Worm (Caenorhabditis elegans) whole organism, L1 larva: ENCODE data around the gene C09G5.7.

Experiments
- C34B4.2 ChIP-seq: sonication (generic microtip); optimal IDR thresholded peaks from 2 replicates; lab custom pipeline; 2017; ENCODE audit warnings: mild to moderate bottlenecking, missing genetic modification characterization, missing compliant biosample characterization
- F16B12.6 ChIP-seq: fragments of 150-350 bp; optimal IDR thresholded peaks from 2 replicates; lab custom pipeline; 2014; ENCODE audit warnings: missing biosample characterization, missing genetic modification characterization
- aly-2 ChIP-seq: fragments of 150-350 bp; optimal IDR thresholded peaks from 2 replicates; lab custom pipeline; 2014; ENCODE audit warnings: missing biosample characterization, missing genetic modification characterization
- blmp-1 ChIP-seq: fragments of 150-350 bp; optimal IDR thresholded peaks from 2 replicates; lab custom pipeline; 2014; ENCODE audit warnings: missing biosample characterization, missing genetic modification characterization
- ceh-8 ChIP-seq: fragments of 200-800 bp; sonication (Bioruptor generic); optimal IDR thresholded peaks from 2 replicates; lab custom pipeline; 2018; ENCODE audit warnings: mild to moderate bottlenecking, missing genetic modification characterization, moderate library complexity, missing compliant biosample characterization
- ceh-88 ChIP-seq: fragments of 200-800 bp; sonication (Bioruptor generic); IDR thresholded peaks from 2 replicates; pipeline ENCODE4 v1.3.6; 2022; ENCODE audit warnings: missing genetic modification characterization, missing compliant biosample characterization
- ces-1 ChIP-seq: fragments of 150-350 bp; optimal IDR thresholded peaks from 2 replicates; lab custom pipeline; 2014; ENCODE audit warnings: missing biosample characterization, missing genetic modification reagents, missing genetic modification characterization
- dpl-1 ChIP-seq, 3 experiments: fragments of 150-350 bp in 2 of 3; sonication (generic microtip) in 1 of 3; optimal IDR thresholded peaks; 2 replicates each; lab custom pipeline; 2014 to 2017; ENCODE audit warnings: missing biosample characterization in 3 of 3, missing genetic modification characterization in 3 of 3, missing genetic modification reagents in 3 of 3
- dsc-1 ChIP-seq: sonication (generic microtip); optimal IDR thresholded peaks from 2 replicates; lab custom pipeline; 2016; ENCODE audit warnings: mild to moderate bottlenecking, missing genetic modification characterization, missing compliant biosample characterization
- efl-1 ChIP-seq, 4 experiments: fragments of 150-350 bp; optimal IDR thresholded peaks in 3 of 4; peaks in 1 of 4; 1 replicate in 1 of 4; 2 replicates in 3 of 4; lab custom pipeline; 2014; ENCODE audit warnings: missing biosample characterization in 2 of 4, missing genetic modification characterization in 2 of 4, missing genetic modification reagents in 2 of 4
- efl-3 ChIP-seq: fragments of 200-800 bp; sonication (Bioruptor generic); optimal IDR thresholded peaks from 2 replicates; lab custom pipeline; 2018; ENCODE audit warnings: mild to moderate bottlenecking, missing genetic modification characterization, missing compliant biosample characterization
- elt-2 ChIP-seq: sonication (generic microtip); optimal IDR thresholded peaks from 2 replicates; lab custom pipeline; 2016; ENCODE audit warnings: missing genetic modification characterization, mild to moderate bottlenecking, inconsistent platforms, missing compliant biosample characterization, missing genetic modification reagents
- fkh-10 ChIP-seq: sonication (generic microtip); optimal IDR thresholded peaks from 2 replicates; lab custom pipeline; 2017; ENCODE audit warnings: missing biosample characterization, missing genetic modification reagents, missing genetic modification characterization
- fkh-4 ChIP-seq: sonication (generic microtip); optimal IDR thresholded peaks from 2 replicates; lab custom pipeline; 2016; ENCODE audit warnings: missing compliant biosample characterization, missing genetic modification characterization, borderline replicate concordance
- fkh-8 ChIP-seq: sonication (generic microtip); optimal IDR thresholded peaks from 2 replicates; lab custom pipeline; 2016; ENCODE audit warnings: mild to moderate bottlenecking, missing genetic modification characterization, missing compliant biosample characterization
- grh-1 ChIP-seq: fragments of 200-800 bp; sonication (Bioruptor generic); IDR thresholded peaks from 2 replicates; pipeline ENCODE4 v1.3.6; 2022; ENCODE audit warnings: missing genetic modification reagents, missing genetic modification characterization, missing compliant biosample characterization
- hlh-17 ChIP-seq: fragments of 200-800 bp; sonication (Bioruptor generic); optimal IDR thresholded peaks from 2 replicates; lab custom pipeline; 2018; ENCODE audit warnings: missing genetic modification characterization, mild to moderate bottlenecking, missing compliant biosample characterization, moderate library complexity, borderline replicate concordance
- hlh-4 ChIP-seq: sonication (generic microtip); optimal IDR thresholded peaks from 2 replicates; lab custom pipeline; 2016; ENCODE audit warnings: mild to moderate bottlenecking, missing genetic modification characterization, missing compliant biosample characterization
- hpl-2 ChIP-seq: fragments of 150-350 bp; optimal IDR thresholded peaks from 2 replicates; lab custom pipeline; 2014; ENCODE audit warnings: missing biosample characterization, missing genetic modification reagents, missing genetic modification characterization
- isw-1 ChIP-seq: fragments of 200-800 bp; sonication (Bioruptor generic); IDR thresholded peaks from 2 replicates; pipeline ENCODE4 v1.3.6; 2022; ENCODE audit warnings: missing genetic modification characterization, missing compliant biosample characterization
- lin-35 ChIP-seq, 2 experiments: fragments of 150-350 bp; optimal IDR thresholded peaks; 2 replicates each; lab custom pipeline; 2014; ENCODE audit warnings: missing biosample characterization in 2 of 2, missing genetic modification characterization in 2 of 2, missing genetic modification reagents in 2 of 2
- lir-3 ChIP-seq: sonication (generic microtip); optimal IDR thresholded peaks from 2 replicates; lab custom pipeline; 2016; ENCODE audit warnings: mild to moderate bottlenecking, missing genetic modification characterization, moderate library complexity, missing compliant biosample characterization; ENCODE audit not compliant: poor library complexity
- lsy-2 ChIP-seq, 2 experiments: fragments of 150-350 bp; optimal IDR thresholded peaks; 2 replicates each; lab custom pipeline; 2014; ENCODE audit warnings: missing biosample characterization in 2 of 2, missing genetic modification characterization in 2 of 2
- nhr-12 ChIP-seq: sonication (generic microtip); optimal IDR thresholded peaks from 2 replicates; lab custom pipeline; 2017; ENCODE audit warnings: missing biosample characterization, missing genetic modification characterization
- nhr-76 ChIP-seq: sonication (generic microtip); optimal IDR thresholded peaks from 2 replicates; lab custom pipeline; 2017; ENCODE audit warnings: missing biosample characterization, missing genetic modification characterization
- nhr-77 ChIP-seq: fragments of 150-350 bp; optimal IDR thresholded peaks from 2 replicates; lab custom pipeline; 2014; ENCODE audit warnings: missing biosample characterization, missing genetic modification characterization
- nhr-84 ChIP-seq: sonication (generic microtip); optimal IDR thresholded peaks from 2 replicates; lab custom pipeline; 2017; ENCODE audit warnings: missing biosample characterization, missing genetic modification characterization
- pag-3 ChIP-seq: sonication (generic microtip); optimal IDR thresholded peaks from 2 replicates; lab custom pipeline; 2017; ENCODE audit warnings: missing genetic modification characterization, mild to moderate bottlenecking, missing compliant biosample characterization, antibody characterized with exemption, borderline replicate concordance; ENCODE audit not compliant: insufficient read depth
- skn-1 ChIP-seq: fragments of 150-350 bp; optimal IDR thresholded peaks from 2 replicates; lab custom pipeline; 2014; ENCODE audit warnings: missing biosample characterization, missing genetic modification characterization
- sptf-1 ChIP-seq: fragments of 150-350 bp; optimal IDR thresholded peaks from 2 replicates; lab custom pipeline; 2014; ENCODE audit warnings: missing biosample characterization, missing genetic modification characterization
- swsn-7 ChIP-seq: sonication (generic microtip); optimal IDR thresholded peaks from 2 replicates; lab custom pipeline; 2016; ENCODE audit warnings: missing genetic modification characterization, missing compliant biosample characterization
- tbx-2 ChIP-seq: sonication (generic microtip); optimal IDR thresholded peaks from 2 replicates; lab custom pipeline; 2016; ENCODE audit warnings: missing genetic modification characterization, missing compliant biosample characterization
- tlp-1 ChIP-seq: fragments of 150-350 bp; optimal IDR thresholded peaks from 2 replicates; lab custom pipeline; 2014; ENCODE audit warnings: missing biosample characterization, missing genetic modification characterization
- unc-62 ChIP-seq: fragments of 150-350 bp; optimal IDR thresholded peaks from 2 replicates; lab custom pipeline; 2014; ENCODE audit warnings: missing biosample characterization, missing genetic modification reagents, missing genetic modification characterization
- xbp-1 ChIP-seq: sonication (generic microtip); optimal IDR thresholded peaks from 2 replicates; lab custom pipeline; 2016; ENCODE audit warnings: missing genetic modification characterization, missing compliant biosample characterization
- zip-4 ChIP-seq: fragments of 200-800 bp; sonication (Bioruptor generic); optimal IDR thresholded peaks from 2 replicates; lab custom pipeline; 2018; ENCODE audit warnings: mild to moderate bottlenecking, missing genetic modification characterization, moderate library complexity, missing compliant biosample characterization
- ztf-11 ChIP-seq, 2 experiments: sonication (generic microtip); optimal IDR thresholded peaks; 2 replicates each; lab custom pipeline; 2016 to 2017; ENCODE audit warnings: missing genetic modification characterization in 2 of 2, missing biosample characterization in 1 of 2, missing compliant biosample characterization in 1 of 2

The C09G5.7 gene

DNA sequence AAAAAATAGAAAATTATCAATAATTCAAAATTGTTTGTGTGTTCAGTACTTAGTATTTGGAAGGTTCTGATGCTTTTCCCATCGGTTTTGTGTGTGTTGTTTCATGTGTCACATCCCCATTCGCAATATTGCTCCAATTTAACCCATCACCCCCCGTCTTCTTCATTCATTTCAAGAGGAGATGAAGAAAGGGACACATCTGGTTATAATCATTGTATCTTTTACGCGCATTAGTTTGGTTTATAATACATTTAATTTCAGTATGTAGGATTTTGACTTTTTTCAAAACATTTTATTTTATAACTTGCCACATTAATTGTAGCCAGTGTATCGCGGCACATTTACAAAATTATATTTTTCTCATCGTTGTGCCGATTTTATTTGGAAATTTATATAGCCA lies 34.6 kb upstream of the C09G5.7 start:
- TF ChIP-seq lsy-2 (tag; optimal IDR thresholded peaks at IDR 0.05; lab: Kevin White, UChicago) (no peak), zip-4 (no peak), fkh-4 (tag; lab: Kevin White, UChicago) (peak; percentile 62), ceh-8 (GFP tag; lab: Kevin White, UChicago) (no peak), hlh-4 (no peak), tlp-1 (tag; lab: Kevin White, UChicago) (no peak), unc-62 (GFP tag; lab: Kevin White, UChicago) (no peak), aly-2 (tag; lab: Kevin White, UChicago) (no peak), dsc-1 (tag; lab: Kevin White, UChicago) (peak; percentile 93), lir-3 (tag; lab: Kevin White, UChicago) (no peak), fkh-10 (GFP tag; lab: Kevin White, UChicago) (no peak), ztf-11 (tag; optimal IDR thresholded peaks at IDR 0.05; lab: Kevin White, UChicago) (no peak), ceh-88 (no peak), tbx-2 (no peak), dpl-1 (GFP tag; optimal IDR thresholded peaks at IDR 0.05; lab: Kevin White, UChicago) (no peak)

DNA sequence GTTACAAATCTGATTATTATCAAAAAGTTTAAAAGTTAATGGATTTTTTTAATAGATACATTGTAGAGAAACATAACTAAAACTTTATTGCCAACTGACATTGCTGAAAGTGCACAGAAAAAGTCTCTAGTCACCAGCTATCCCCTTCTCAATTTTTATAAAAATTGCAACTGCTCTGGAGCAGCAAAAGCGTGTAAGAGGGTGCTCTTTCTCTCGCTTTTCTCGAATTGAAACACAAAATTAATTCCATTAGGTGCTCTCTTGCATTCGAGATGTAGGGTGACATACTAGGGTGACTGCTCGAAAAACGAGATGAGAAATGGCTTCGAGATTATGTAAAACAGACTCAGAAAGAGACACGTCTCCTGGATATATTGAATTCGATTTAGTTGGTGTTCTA lies 34.1 kb upstream of the C09G5.7 start:
- TF ChIP-seq nhr-84 (tag; lab: Kevin White, UChicago), result no peak
- no peak for TF ChIP-seq hlh-4
- no peak for TF ChIP-seq C34B4.2 (tag; lab: Kevin White, UChicago)
- TF ChIP-seq skn-1, result no peak
- no peak for TF ChIP-seq lin-35 (GFP tag; optimal IDR thresholded peaks at IDR 0.05; lab: Kevin White, UChicago)
- no peak for TF ChIP-seq blmp-1 (tag; lab: Kevin White, UChicago)
- no peak for TF ChIP-seq pag-3
- no peak for TF ChIP-seq sptf-1 (tag; lab: Kevin White, UChicago)

ce11 chrII:10684954-10685353 lies 29.7 kb upstream of the C09G5.7 start:
- TF ChIP-seq nhr-77 (tag; lab: Kevin White, UChicago) (no peak), efl-1 (optimal IDR thresholded peaks at IDR 0.05; lab: Kevin White, UChicago) (no peak), efl-1 (GFP tag; optimal IDR thresholded peaks at IDR 0.05 in 1 of 2; lab: Kevin White, UChicago) (peak in 1 of 2 experiments; percentile 9)

- no peak for TF ChIP-seq efl-3 (GFP tag; lab: Kevin White, UChicago)
- no peak for TF ChIP-seq lin-35 (GFP tag; optimal IDR thresholded peaks at IDR 0.05; lab: Kevin White, UChicago)
- no peak for TF ChIP-seq tlp-1 (tag; lab: Kevin White, UChicago)
- no peak for TF ChIP-seq swsn-7
- no peak for TF ChIP-seq pag-3
- no peak for TF ChIP-seq unc-62 (GFP tag; lab: Kevin White, UChicago)
- TF ChIP-seq fkh-8 (tag; lab: Kevin White, UChicago), result no peak
- TF ChIP-seq xbp-1 (tag; lab: Kevin White, UChicago), result no peak
- no peak for TF ChIP-seq isw-1 (GFP tag; lab: Robert Waterston, UW)
- TF ChIP-seq C34B4.2 (tag; lab: Kevin White, UChicago), result no peak
- no peak for TF ChIP-seq F16B12.6 (tag; lab: Kevin White, UChicago)
- TF ChIP-seq blmp-1 (tag; lab: Kevin White, UChicago), result peak; percentile 70
- no peak for TF ChIP-seq efl-1 (optimal IDR thresholded peaks at IDR 0.05; lab: Kevin White, UChicago)
- no peak for TF ChIP-seq efl-1 (GFP tag; optimal IDR thresholded peaks at IDR 0.05 in 1 of 2; lab: Kevin White, UChicago)
- peak; percentile 26 for TF ChIP-seq elt-2 (tag; lab: Kevin White, UChicago)
- TF ChIP-seq ceh-88, result no peak
- no peak for TF ChIP-seq dsc-1 (tag; lab: Kevin White, UChicago)
- no peak for TF ChIP-seq hpl-2 (GFP tag; lab: Kevin White, UChicago)
Observed at ce11 chrII:10693655-10694054, 21.0 kb upstream of the C09G5.7 start, which contains the start of gene gbh-1. Gene gbh-1, minus strand, starts transcription at chrII:10693803.

ce11 chrII:10694713-10695112 lies 20.0 kb upstream of the C09G5.7 start, which contains the start of gene lgc-57:
Gene lgc-57, plus strand, starts transcription at chrII:10695013.
- TF ChIP-seq hlh-17 (GFP tag; lab: Kevin White, UChicago), result no peak
- TF ChIP-seq nhr-76 (tag; lab: Kevin White, UChicago), result no peak
- no peak for TF ChIP-seq nhr-12 (tag; lab: Kevin White, UChicago)
- TF ChIP-seq lin-35 (GFP tag; optimal IDR thresholded peaks at IDR 0.05; lab: Kevin White, UChicago), result no peak
- TF ChIP-seq ceh-88, result no peak
- TF ChIP-seq grh-1 (GFP tag; lab: Robert Waterston, UW), result no peak
- no peak for TF ChIP-seq ces-1 (GFP tag; lab: Kevin White, UChicago)
- TF ChIP-seq isw-1 (GFP tag; lab: Robert Waterston, UW), result no peak
- TF ChIP-seq, all 84 proteins: peak for 0
